Worm (Caenorhabditis elegans) whole organism, mixed stage, embryonic: Measurements from ENCODE around the gene dod-23.

Experiments used
- M03D4.4 ChIP-seq: sonication (generic microtip); optimal IDR thresholded peaks from 2 replicates; lab custom pipeline; 2017; ENCODE audit warnings: mild to moderate bottlenecking, missing genetic modification characterization, missing compliant biosample characterization
- blmp-1 ChIP-seq: fragments of 150-350 bp; optimal IDR thresholded peaks from 2 replicates; lab custom pipeline; 2014; ENCODE audit warnings: missing biosample characterization, missing genetic modification characterization
- ceh-39 ChIP-seq: fragments of 150-350 bp; optimal IDR thresholded peaks from 2 replicates; lab custom pipeline; 2014; ENCODE audit warnings: missing biosample characterization, missing genetic modification characterization
- ceh-43 ChIP-seq: fragments of 200-800 bp; sonication (Bioruptor generic); optimal IDR thresholded peaks from 2 replicates; lab custom pipeline; 2018; ENCODE audit warnings: mild to moderate bottlenecking, missing genetic modification characterization, moderate library complexity, missing compliant biosample characterization
- ceh-83 ChIP-seq: fragments of 200-800 bp; sonication (Bioruptor generic); optimal IDR thresholded peaks from 2 replicates; lab custom pipeline; 2018; ENCODE audit warnings: mild to moderate bottlenecking, missing genetic modification characterization, missing compliant biosample characterization
- ces-1 ChIP-seq: fragments of 150-350 bp; optimal IDR thresholded peaks from 2 replicates; lab custom pipeline; 2014; ENCODE audit warnings: missing biosample characterization, missing genetic modification reagents, missing genetic modification characterization
- cnd-1 ChIP-seq: fragments of 200-800 bp; sonication (Bioruptor generic); optimal IDR thresholded peaks from 2 replicates; lab custom pipeline; 2018; ENCODE audit warnings: mild to moderate bottlenecking, missing genetic modification characterization, missing compliant biosample characterization
- drap-1 ChIP-seq: fragments of 200-800 bp; sonication (Bioruptor generic); optimal IDR thresholded peaks from 3 replicates; lab custom pipeline; 2018; ENCODE audit warnings: mild to moderate bottlenecking, missing genetic modification characterization, missing compliant biosample characterization
- elt-1 ChIP-seq: sonication (generic microtip); optimal IDR thresholded peaks from 2 replicates; lab custom pipeline; 2017; ENCODE audit warnings: missing genetic modification characterization, mild to moderate bottlenecking, missing compliant biosample characterization, antibody characterized with exemption, moderate library complexity, borderline replicate concordance; ENCODE audit not compliant: insufficient read depth
- elt-3 ChIP-seq: fragments of 150-350 bp; optimal IDR thresholded peaks from 2 replicates; lab custom pipeline; 2014; ENCODE audit warnings: missing biosample characterization, missing genetic modification characterization
- ham-2 ChIP-seq: fragments of 200-800 bp; sonication (Bioruptor generic); optimal IDR thresholded peaks from 2 replicates; lab custom pipeline; 2018; ENCODE audit warnings: mild to moderate bottlenecking, missing genetic modification characterization, missing compliant biosample characterization
- hlh-1 ChIP-seq: fragments of 150-350 bp; optimal IDR thresholded peaks from 2 replicates; lab custom pipeline; 2014; ENCODE audit warnings: missing biosample characterization, missing genetic modification reagents, missing genetic modification characterization
- lin-13 ChIP-seq: fragments of 150-350 bp; optimal IDR thresholded peaks from 2 replicates; lab custom pipeline; 2014; ENCODE audit warnings: missing biosample characterization, missing genetic modification characterization
- lin-32 ChIP-seq: fragments of 200-800 bp; sonication (Bioruptor generic); optimal IDR thresholded peaks from 2 replicates; lab custom pipeline; 2018; ENCODE audit warnings: mild to moderate bottlenecking, missing genetic modification characterization, missing compliant biosample characterization
- lsy-2 ChIP-seq: fragments of 150-350 bp; optimal IDR thresholded peaks from 2 replicates; lab custom pipeline; 2014; ENCODE audit warnings: missing biosample characterization, missing genetic modification characterization
- mab-5 ChIP-seq: fragments of 150-350 bp; optimal IDR thresholded peaks from 2 replicates; lab custom pipeline; 2014; ENCODE audit warnings: missing biosample characterization, missing genetic modification characterization
- mep-1 ChIP-seq: fragments of 150-350 bp; optimal IDR thresholded peaks from 2 replicates; lab custom pipeline; 2017; ENCODE audit warnings: missing biosample characterization, missing genetic modification reagents, missing genetic modification characterization, inconsistent platforms
- mls-2 ChIP-seq: sonication (generic microtip); optimal IDR thresholded peaks from 2 replicates; lab custom pipeline; 2016; ENCODE audit warnings: mild to moderate bottlenecking, missing genetic modification characterization, moderate library complexity, missing compliant biosample characterization
- nhr-12 ChIP-seq: fragments of 150-350 bp; optimal IDR thresholded peaks from 2 replicates; lab custom pipeline; 2014; ENCODE audit warnings: missing biosample characterization, missing genetic modification characterization
- nhr-2 ChIP-seq: fragments of 150-350 bp; optimal IDR thresholded peaks from 2 replicates; lab custom pipeline; 2014; ENCODE audit warnings: missing biosample characterization, missing genetic modification characterization
- nhr-237 ChIP-seq: fragments of 150-350 bp; optimal IDR thresholded peaks from 2 replicates; lab custom pipeline; 2014; ENCODE audit warnings: missing biosample characterization, missing genetic modification characterization
- nhr-28 ChIP-seq: fragments of 150-350 bp; optimal IDR thresholded peaks from 2 replicates; lab custom pipeline; 2014; ENCODE audit warnings: missing biosample characterization, missing genetic modification characterization
- nhr-76 ChIP-seq: sonication (generic microtip); optimal IDR thresholded peaks from 2 replicates; lab custom pipeline; 2017; ENCODE audit warnings: missing biosample characterization, missing genetic modification characterization
- pha-4 ChIP-seq: fragments of 150-350 bp; optimal IDR thresholded peaks from 2 replicates; lab custom pipeline; 2018; ENCODE audit warnings: missing biosample characterization, missing genetic modification reagents, missing genetic modification characterization
- sem-2 ChIP-seq: fragments of 200-800 bp; sonication (Bioruptor generic); optimal IDR thresholded peaks from 2 replicates; lab custom pipeline; 2018; ENCODE audit warnings: mild to moderate bottlenecking, missing genetic modification characterization, missing compliant biosample characterization
- snpc-4 ChIP-seq: fragments of 150-350 bp; optimal IDR thresholded peaks from 2 replicates; lab custom pipeline; 2014; ENCODE audit warnings: missing biosample characterization, missing genetic modification characterization
- sptf-1 ChIP-seq: sonication (generic microtip); optimal IDR thresholded peaks from 2 replicates; lab custom pipeline; 2017; ENCODE audit warnings: mild to moderate bottlenecking, missing genetic modification characterization, moderate library complexity, missing compliant biosample characterization
- tbx-8 ChIP-seq: fragments of 200-800 bp; sonication (Bioruptor generic); optimal IDR thresholded peaks from 2 replicates; lab custom pipeline; 2018; ENCODE audit warnings: mild to moderate bottlenecking, missing genetic modification characterization, moderate library complexity, missing compliant biosample characterization
- unc-120 ChIP-seq: sonication (generic microtip); optimal IDR thresholded peaks from 2 replicates; lab custom pipeline; 2017; ENCODE audit warnings: missing genetic modification characterization, missing compliant biosample characterization; ENCODE audit not compliant: poor library complexity, severe bottlenecking
- unc-39 ChIP-seq: fragments of 150-350 bp; optimal IDR thresholded peaks from 2 replicates; lab custom pipeline; 2014; ENCODE audit warnings: missing biosample characterization, missing genetic modification characterization
- unc-62 ChIP-seq: fragments of 150-350 bp; optimal IDR thresholded peaks from 2 replicates; lab custom pipeline; 2014; ENCODE audit warnings: missing biosample characterization, missing genetic modification reagents, missing genetic modification characterization
- zip-8 ChIP-seq: fragments of 150-350 bp; optimal IDR thresholded peaks from 2 replicates; lab custom pipeline; 2014; ENCODE audit warnings: missing biosample characterization, missing genetic modification characterization
- ztf-11 ChIP-seq: fragments of 150-350 bp; optimal IDR thresholded peaks from 2 replicates; lab custom pipeline; 2014; ENCODE audit warnings: missing biosample characterization, missing genetic modification characterization

The dod-23 gene

ce11 chrII:8411002-8411401, 12.0 kb upstream of the dod-23 start:
- TF ChIP-seq nhr-237 (tag; lab: Kevin White, UChicago) (no peak), blmp-1 (tag; lab: Kevin White, UChicago) (peak; percentile 7), zip-8 (peak; percentile 77), elt-1 (peak; percentile 84)

- TF ChIP-seq drap-1 (no peak), pha-4 (tag; lab: Kevin White, UChicago) (no peak), sptf-1 (tag; lab: Kevin White, UChicago) (no peak), ceh-83 (GFP tag; lab: Kevin White, UChicago) (no peak), mls-2 (no peak), sem-2 (GFP tag; lab: Kevin White, UChicago) (no peak), zip-8 (no peak), unc-62 (GFP tag; lab: Kevin White, UChicago) (no peak), M03D4.4 (tag; lab: Kevin White, UChicago) (no peak), nhr-2 (no peak), mab-5 (tag; lab: Kevin White, UChicago) (no peak), elt-3 (tag; lab: Kevin White, UChicago) (no peak), nhr-12 (no peak)
Observed at ce11 chrII:8409538-8409937, 10.6 kb upstream of the dod-23 start.

ce11 chrII:8407491-8407890, 8.5 kb upstream of the dod-23 start, which contains the start of gene sra-13:
Gene sra-13, plus strand, starts transcription at chrII:8407685.
- no peak for TF ChIP-seq pha-4 (tag; lab: Kevin White, UChicago)
- TF ChIP-seq sptf-1 (tag; lab: Kevin White, UChicago): no peak

- TF ChIP-seq ceh-83 (GFP tag; lab: Kevin White, UChicago) (no peak), drap-1 (no peak), unc-120 (tag; lab: Kevin White, UChicago) (no peak), ztf-11 (no peak), tbx-8 (GFP tag; lab: Kevin White, UChicago) (no peak), elt-3 (tag; lab: Kevin White, UChicago) (no peak), cnd-1 (tag; lab: Kevin White, UChicago) (no peak), ham-2 (no peak), pha-4 (tag; lab: Kevin White, UChicago) (no peak), lsy-2 (no peak), ceh-43 (GFP tag; lab: Kevin White, UChicago) (no peak), zip-8 (no peak), ceh-39 (tag; lab: Kevin White, UChicago) (no peak), unc-39 (no peak), elt-1 (no peak), snpc-4 (tag; lab: Kevin White, UChicago) (no peak), nhr-76 (tag; lab: Kevin White, UChicago) (no peak), mep-1 (tag; lab: Kevin White, UChicago) (no peak), ces-1 (no peak), M03D4.4 (tag; lab: Kevin White, UChicago) (no peak)
Observed at ce11 chrII:8405303-8405702, 6.3 kb upstream of the dod-23 start, which contains the start of gene ubc-24. Gene ubc-24, plus strand, starts transcription at chrII:8405603.

ce11 chrII:8404748-8405147, 5.8 kb upstream of the dod-23 start, which contains the start of gene skpo-1:
Gene skpo-1, minus strand, starts transcription at chrII:8404848.
- TF ChIP-seq nhr-2: no peak
- no peak for TF ChIP-seq nhr-28 (tag; lab: Kevin White, UChicago)
- no peak for TF ChIP-seq ceh-43 (GFP tag; lab: Kevin White, UChicago)
- TF ChIP-seq ham-2: no peak
- TF ChIP-seq unc-39: no peak
- no peak for TF ChIP-seq sem-2 (GFP tag; lab: Kevin White, UChicago)
- no peak for TF ChIP-seq hlh-1 (tag; lab: Kevin White, UChicago)
- no peak for TF ChIP-seq nhr-76 (tag; lab: Kevin White, UChicago)
- no peak for TF ChIP-seq ceh-39 (tag; lab: Kevin White, UChicago)
- no peak for TF ChIP-seq mab-5 (tag; lab: Kevin White, UChicago)
- TF ChIP-seq lin-13 (tag; lab: Kevin White, UChicago): no peak
- no peak for TF ChIP-seq snpc-4 (tag; lab: Kevin White, UChicago)
- no peak for TF ChIP-seq ztf-11
- TF ChIP-seq unc-62 (GFP tag; lab: Kevin White, UChicago): no peak
- no peak for TF ChIP-seq sptf-1 (tag; lab: Kevin White, UChicago)
- no peak for TF ChIP-seq elt-1
- no peak for TF ChIP-seq pha-4 (tag; lab: Kevin White, UChicago)
- TF ChIP-seq ces-1: no peak
- TF ChIP-seq mep-1 (tag; lab: Kevin White, UChicago): no peak
- no peak for TF ChIP-seq lin-32 (GFP tag; lab: Kevin White, UChicago)
